Worm (Caenorhabditis elegans) whole organism, dauer: ENCODE measurements around the gene Y38H8A.7.

ENCODE experiments used
- unc-62 ChIP-seq: sonication (generic microtip); optimal IDR thresholded peaks from 2 replicates; lab custom pipeline; 2017; ENCODE audit warnings: missing biosample characterization, missing genetic modification reagents, missing genetic modification characterization

Gene Y38H8A.7

DNA sequence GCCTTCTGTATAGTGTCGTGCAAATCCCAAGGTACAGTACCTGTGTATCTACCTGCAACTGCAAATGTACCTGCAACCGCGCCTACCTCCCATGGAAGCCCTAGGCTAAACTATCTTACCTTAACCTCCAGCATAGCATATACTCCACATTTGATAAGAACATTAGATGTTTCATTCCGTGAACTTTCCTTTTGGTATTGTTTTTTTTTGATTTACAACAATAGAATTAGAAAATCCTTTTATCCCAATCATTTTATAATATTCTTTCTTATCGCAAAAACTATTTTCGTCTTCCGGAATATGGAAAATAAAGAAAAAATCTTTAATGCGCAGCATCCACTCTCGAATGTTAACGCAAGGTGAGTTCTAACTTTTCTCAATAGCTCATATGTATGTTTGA, 18.8 kb downstream of the Y38H8A.7 start, which contains the start of gene Y38H8A.2:
Gene Y38H8A.2, plus strand, starts transcription at position 301 of the 400 bp plus-strand sequence.
- no peak for TF ChIP-seq unc-62

- TF ChIP-seq unc-62, result no peak
Measured at ce11 chrIV:13482469-13482868, 27.2 kb downstream of the Y38H8A.7 start, which contains the start of gene Y38H8A.1. TSS of gene Y38H8A.1 (plus strand) at chrIV:13482769.

- no peak for TF ChIP-seq unc-62
Measured at ce11 chrIV:13483596-13483995, 28.3 kb downstream of the Y38H8A.7 start.

ce11 chrIV:13487019-13487418, 31.7 kb downstream of the Y38H8A.7 start:
- TF ChIP-seq unc-62, result no peak

ce11 chrIV:13487596-13487995, 32.3 kb downstream of the Y38H8A.7 start:
- no peak for TF ChIP-seq unc-62

DNA sequence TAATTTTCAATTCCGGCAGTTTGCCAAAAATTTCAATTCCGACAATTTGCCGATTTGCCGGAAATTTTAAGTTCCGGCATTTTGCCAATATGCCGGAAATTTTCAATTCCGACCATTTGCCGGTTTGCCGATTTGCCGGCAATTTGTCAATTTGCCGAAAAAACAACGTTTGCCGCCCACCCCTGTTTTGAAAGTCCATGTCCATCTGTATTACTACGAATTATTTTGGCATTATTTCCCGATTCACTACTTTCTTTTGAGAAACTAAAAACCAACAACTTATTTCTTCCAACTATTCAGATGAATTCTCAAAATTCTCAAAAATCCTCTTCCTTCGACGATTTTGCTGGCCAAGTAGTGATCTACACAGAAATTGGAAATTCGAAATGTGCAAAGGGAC, 37.0 kb downstream of the Y38H8A.7 start, which contains the start of gene Y45F10A.7:
Gene Y45F10A.7, plus strand, starts transcription at position 301 of the 400 bp plus-strand sequence.
- no peak for TF ChIP-seq unc-62

DNA sequence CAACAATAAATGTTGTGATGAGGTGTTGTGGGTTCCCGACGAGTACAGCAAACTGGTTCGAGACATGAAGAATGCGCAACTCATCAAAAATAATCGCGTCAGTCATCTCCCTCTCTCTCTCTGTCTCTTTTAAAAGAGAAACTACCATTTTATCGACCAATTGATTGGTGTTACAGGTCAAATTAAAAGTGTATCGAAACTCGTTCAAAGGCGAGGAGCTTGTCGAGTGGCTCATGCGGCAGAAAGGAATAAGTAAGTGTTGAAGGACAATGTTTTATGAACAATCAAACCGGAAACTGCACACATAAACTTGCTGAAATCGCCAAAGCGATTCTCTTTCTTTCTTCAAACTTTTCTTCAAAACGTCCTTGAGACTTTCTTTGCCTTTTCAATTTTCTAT, 38.4 kb downstream of the Y38H8A.7 start:
- no peak for TF ChIP-seq unc-62

DNA sequence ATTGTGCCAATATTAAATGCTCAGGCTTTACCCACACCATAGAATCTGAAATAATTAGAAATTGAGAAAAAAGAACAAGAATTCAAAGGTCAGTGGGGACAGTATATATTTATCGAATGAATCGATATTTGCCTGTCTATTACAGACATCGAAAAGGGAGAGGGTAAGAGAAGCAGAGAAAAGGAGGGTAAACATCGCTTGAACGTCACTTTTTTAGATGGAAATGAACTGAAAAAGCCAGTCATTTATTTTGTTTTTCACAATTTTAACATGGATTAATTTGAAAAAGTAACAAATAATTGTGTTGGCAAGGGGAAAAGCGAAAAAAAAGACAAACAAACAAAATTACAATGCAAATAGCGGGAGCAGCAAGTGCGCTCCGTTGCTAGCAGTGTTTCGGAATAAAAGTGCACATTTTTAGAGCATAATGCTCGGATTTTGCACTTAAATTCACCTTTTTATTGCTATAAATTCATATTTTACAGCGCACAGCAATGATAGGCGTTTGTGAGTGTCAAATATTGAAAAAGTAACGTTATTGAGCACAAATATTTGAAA, 47.6 kb downstream of the Y38H8A.7 start, which contains the start of gene tbc-9:
Gene tbc-9, minus strand, starts transcription at position 51 of the 558 bp plus-strand sequence.
- no peak for TF ChIP-seq unc-62

ce11 chrIV:13505144-13505543, 49.8 kb downstream of the Y38H8A.7 start, which contains the start of gene seld-1:
TSS of gene seld-1 (plus strand) at chrIV:13505444.
- no peak for TF ChIP-seq unc-62

DNA sequence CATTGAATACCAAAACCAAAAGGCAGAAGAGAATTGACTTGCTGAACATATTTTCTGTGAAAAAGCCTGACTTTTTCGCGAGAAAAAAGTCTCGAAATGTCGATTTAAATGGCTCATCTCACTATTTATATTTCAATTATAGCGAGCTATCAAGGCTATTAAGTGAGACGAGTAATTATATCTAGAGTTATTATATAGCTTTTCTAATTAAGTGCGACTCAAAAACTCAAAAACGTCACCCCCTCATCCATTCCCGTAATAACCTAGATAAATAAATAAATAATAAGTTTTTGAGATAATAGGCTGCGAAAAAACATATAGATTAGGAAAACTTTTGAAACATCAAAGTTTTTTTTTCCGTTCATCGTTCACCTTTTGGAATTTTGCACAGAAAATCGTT, 50.4 kb downstream of the Y38H8A.7 start, which contains the start of gene nlp-17:
Gene nlp-17, minus strand, starts transcription at position 101 of the 400 bp plus-strand sequence.
- TF ChIP-seq unc-62, result no peak
